Fruit fly (Drosophila melanogaster): ENCODE measurements around the gene CG12099.
A peak's percentile ranks its signal among the peaks of the same experiment; 100 is the strongest.

CG12099 gene

dm6 chr3L:1558178-1558788 lies at the start of gene CG12099, which contains the start of gene Pex10 (continued):
- TF ChIP-seq CG5953 (GFP tag; IDR thresholded peaks at IDR 0.05) = peak; percentile 68
- TF ChIP-seq tio (GFP tag; optimal IDR thresholded peaks at IDR 0.05) = no peak
- TF ChIP-seq chinmo (GFP tag; IDR thresholded peaks at IDR 0.05; ENCODE audit: partially characterized antibody) = peak; percentile 45; the same call in 1 of the 4 replicates
- peak; percentile 93 for TF ChIP-seq CG11456 (GFP tag; IDR thresholded peaks at IDR 0.05)
- peak; percentile 15 for TF ChIP-seq CG8359 (GFP tag; optimal IDR thresholded peaks at IDR 0.05; ENCODE audit: borderline replicate concordance)
- peak; percentile 96 for TF ChIP-seq unc-4 (GFP tag; IDR thresholded peaks at IDR 0.05; ENCODE audit: partially characterized antibody)
- TF ChIP-seq CG10565 (GFP tag; optimal IDR thresholded peaks at IDR 0.05) = no peak
- peak; percentile 93 for TF ChIP-seq NFAT (GFP tag; IDR thresholded peaks at IDR 0.05)
- peak; percentile 91 for TF ChIP-seq CG11247 (GFP tag; IDR thresholded peaks at IDR 0.05)
- no peak for TF ChIP-seq sd (tag; optimal IDR thresholded peaks at IDR 0.05)
- TF ChIP-seq ems (GFP tag; optimal IDR thresholded peaks at IDR 0.05) = peak; percentile 76
- TF ChIP-seq phol (tag; optimal IDR thresholded peaks at IDR 0.05) = peak; percentile 100
- peak; percentile 85 for TF ChIP-seq rib (GFP tag; IDR thresholded peaks at IDR 0.05)
- peak; percentile 50 for TF ChIP-seq Bdp1 (GFP tag; optimal IDR thresholded peaks at IDR 0.05)
- TF ChIP-seq lilli (GFP tag; optimal IDR thresholded peaks at IDR 0.05) = peak; percentile 88
- TF ChIP-seq toy (GFP tag; IDR thresholded peaks at IDR 0.05) = peak; percentile 48; the same call in 1 of the 2 replicates
- TF ChIP-seq Eip74EF (GFP tag; optimal IDR thresholded peaks at IDR 0.05) = no peak
- TF ChIP-seq CG15601 (tag; optimal IDR thresholded peaks at IDR 0.05) = peak; percentile 84
- TF ChIP-seq Ada2b (GFP tag; IDR thresholded peaks at IDR 0.05) = peak; percentile 87
- peak; percentile 92 for TF ChIP-seq CG10366 (GFP tag; IDR thresholded peaks at IDR 0.05)
- peak; percentile 97 for TF ChIP-seq knrl (GFP tag; IDR thresholded peaks at IDR 0.05; ENCODE audit: partially characterized antibody)
- peak; percentile 79 for TF ChIP-seq Elba2 (GFP tag; optimal IDR thresholded peaks at IDR 0.05)
- peak; percentile 62 for TF ChIP-seq CG6254 (GFP tag; optimal IDR thresholded peaks at IDR 0.05)
- no peak for TF ChIP-seq Tbp (GFP tag; optimal IDR thresholded peaks at IDR 0.05)
- TF ChIP-seq CG7786 (GFP tag; optimal IDR thresholded peaks at IDR 0.05) = peak; percentile 48
- TF ChIP-seq CG34376 (GFP tag; optimal IDR thresholded peaks at IDR 0.05) = peak; percentile 85
- peak; percentile 91 for TF ChIP-seq cg (GFP tag; optimal IDR thresholded peaks at IDR 0.05)
- peak; percentile 26; the same call in 1 of the 2 replicates for TF ChIP-seq Dip2 (GFP tag; IDR thresholded peaks at IDR 0.05)
- TF ChIP-seq CG18011 (GFP tag; optimal IDR thresholded peaks at IDR 0.05) = peak; percentile 74
- TF ChIP-seq Hr78 (GFP tag; optimal IDR thresholded peaks at IDR 0.05) = no peak
- TF ChIP-seq insv (GFP tag; optimal IDR thresholded peaks at IDR 0.05) = peak in 1 of 2 experiments; percentile 69
- TF ChIP-seq CG31388 (GFP tag; optimal IDR thresholded peaks at IDR 0.05) = peak; percentile 64
- peak; percentile 45 for TF ChIP-seq CG4707 (GFP tag; optimal IDR thresholded peaks at IDR 0.05)
- TF ChIP-seq tna (GFP tag; IDR thresholded peaks at IDR 0.05; ENCODE audit: partially characterized antibody) = peak; percentile 79
- TF ChIP-seq zen2 (GFP tag; IDR thresholded peaks at IDR 0.05; ENCODE audit: partially characterized antibody) = peak; percentile 67; the same call in 1 of the 3 replicates
- TF ChIP-seq CG18619 (GFP tag; optimal IDR thresholded peaks at IDR 0.05) = peak; percentile 83
- peak; percentile 48 for TF ChIP-seq Camta (GFP tag; optimal IDR thresholded peaks at IDR 0.05)
- TF ChIP-seq CG14710 (tag; optimal IDR thresholded peaks at IDR 0.05) = peak; percentile 94
- TF ChIP-seq CG2875 (GFP tag; optimal IDR thresholded peaks at IDR 0.05) = peak; percentile 60
- peak; percentile 86 for TF ChIP-seq Fer3 (tag; optimal IDR thresholded peaks at IDR 0.05)
- peak; percentile 97 for TF ChIP-seq Scr (GFP tag; IDR thresholded peaks at IDR 0.05; ENCODE audit: partially characterized antibody)
- peak; percentile 94 for TF ChIP-seq nmo (GFP tag; optimal IDR thresholded peaks at IDR 0.05)
- peak; percentile 80 for TF ChIP-seq CG13296 (GFP tag; optimal IDR thresholded peaks at IDR 0.05)
- TF ChIP-seq CG3407 (GFP tag; optimal IDR thresholded peaks at IDR 0.05) = no peak
- peak; percentile 90 for TF ChIP-seq Max (GFP tag; optimal IDR thresholded peaks at IDR 0.05)
- TF ChIP-seq cwo (GFP tag; optimal IDR thresholded peaks at IDR 0.05) = peak; percentile 67
- peak; percentile 87 for TF ChIP-seq CG10209 (GFP tag; optimal IDR thresholded peaks at IDR 0.05)
